Fruit fly (Drosophila melanogaster): ENCODE results near the gene CG18048.

The CG18048 gene

DNA sequence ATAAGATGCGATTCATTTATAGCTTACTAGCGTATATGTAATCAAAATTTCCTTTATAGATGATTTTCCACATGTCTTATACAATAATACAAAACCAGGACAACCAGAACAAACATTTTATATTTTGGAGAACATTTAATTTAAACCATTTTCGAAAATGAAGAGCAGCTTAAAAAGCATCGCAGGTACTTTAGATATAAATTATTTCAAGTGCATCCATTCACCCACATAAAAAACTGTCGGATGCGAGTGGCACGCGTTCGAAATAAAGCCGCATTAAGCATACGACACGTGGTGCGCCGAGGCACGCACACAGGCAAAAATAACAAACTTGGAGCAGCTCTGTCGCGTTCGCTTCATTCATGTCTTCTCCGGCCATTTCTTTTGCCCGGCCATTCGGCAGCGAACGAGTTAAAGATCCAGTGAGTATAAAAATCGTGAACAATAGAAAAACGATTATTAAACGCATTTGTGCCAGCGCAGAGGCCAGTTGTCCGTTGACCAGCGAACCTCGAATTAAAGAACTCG is 10.9 kb upstream of the CG18048 start, which contains the start of gene Osi19 (continued):
- TF ChIP-seq HLH54F (GFP tag; optimal IDR thresholded peaks at IDR 0.05), result no peak
- no peak for TF ChIP-seq CG11093 (GFP tag; IDR thresholded peaks at IDR 0.05)
- TF ChIP-seq CG7372 (GFP tag; IDR thresholded peaks at IDR 0.05), result peak; percentile 61
- no peak for TF ChIP-seq bab2 (GFP tag; optimal IDR thresholded peaks at IDR 0.05)
- no peak for TF ChIP-seq Dip2 (GFP tag; IDR thresholded peaks at IDR 0.05)
- no peak for TF ChIP-seq kay (GFP tag; optimal IDR thresholded peaks at IDR 0.05)
- TF ChIP-seq CG7786 (GFP tag; optimal IDR thresholded peaks at IDR 0.05), result no peak
- TF ChIP-seq grau (tag; optimal IDR thresholded peaks at IDR 0.05), result no peak
- TF ChIP-seq BEAF-32 (GFP tag; optimal IDR thresholded peaks at IDR 0.05), result no peak
- TF ChIP-seq CG7556 (GFP tag; optimal IDR thresholded peaks at IDR 0.05), result no peak
- no peak for TF ChIP-seq bowl (GFP tag; IDR thresholded peaks at IDR 0.05)
- TF ChIP-seq phol (tag; optimal IDR thresholded peaks at IDR 0.05), result no peak
- 0 out of 2 replicates have a peak, but pooled peaks have one; percentile 20 for TF ChIP-seq vvl (GFP tag; IDR thresholded peaks at IDR 0.05)
- no peak for TF ChIP-seq nmo (GFP tag; optimal IDR thresholded peaks at IDR 0.05)
- no peak for TF ChIP-seq CG6765 (GFP tag; optimal IDR thresholded peaks at IDR 0.05)
- no peak for TF ChIP-seq CG4854 (GFP tag; optimal IDR thresholded peaks at IDR 0.05)
- no peak for TF ChIP-seq CG32767 (GFP tag; IDR thresholded peaks at IDR 0.05)
- TF ChIP-seq cad (GFP tag; optimal IDR thresholded peaks at IDR 0.05), result no peak
- TF ChIP-seq otp (GFP tag; IDR thresholded peaks at IDR 0.05), result no peak
- TF ChIP-seq cwo (GFP tag; optimal IDR thresholded peaks at IDR 0.05), result no peak
- TF ChIP-seq Mes4 (GFP tag; optimal IDR thresholded peaks at IDR 0.05), result no peak
- no peak for TF ChIP-seq jigr1 (GFP tag; IDR thresholded peaks at IDR 0.05)
- no peak for TF ChIP-seq CG3163 (GFP tag; optimal IDR thresholded peaks at IDR 0.05)
- no peak for TF ChIP-seq ssp (GFP tag; IDR thresholded peaks at IDR 0.05)
- no peak for TF ChIP-seq CG16813 (GFP tag; IDR thresholded peaks at IDR 0.05; ENCODE audit: partially characterized antibody)
- no peak for TF ChIP-seq CG16863 (GFP tag; optimal IDR thresholded peaks at IDR 0.05)
- no peak for TF ChIP-seq Sin3A (optimal IDR thresholded peaks at IDR 0.05)
- no peak for TF ChIP-seq CG11696 (GFP tag; IDR thresholded peaks at IDR 0.05)
- no peak for TF ChIP-seq Ssrp (tag; optimal IDR thresholded peaks at IDR 0.05)
- TF ChIP-seq sqz (GFP tag; optimal IDR thresholded peaks at IDR 0.05), result peak; percentile 18
- peak; percentile 65 for TF ChIP-seq Ets65A (GFP tag)
- TF ChIP-seq HLH4C (GFP tag; IDR thresholded peaks at IDR 0.05; ENCODE audit: partially characterized antibody), result no peak
- TF ChIP-seq lilli (GFP tag; optimal IDR thresholded peaks at IDR 0.05), result no peak
- TF ChIP-seq CG18262 (tag; optimal IDR thresholded peaks at IDR 0.05), result no peak
- TF ChIP-seq hkb (optimal IDR thresholded peaks at IDR 0.05), result no peak
- TF ChIP-seq hkb (GFP tag; IDR thresholded peaks at IDR 0.05), result no peak
- TF ChIP-seq sens (GFP tag), result peak; percentile 86
- TF ChIP-seq CG2120 (GFP tag; optimal IDR thresholded peaks at IDR 0.05), result no peak
- TF ChIP-seq Meics (GFP tag; optimal IDR thresholded peaks at IDR 0.05), result no peak
- TF ChIP-seq tx (GFP tag; optimal IDR thresholded peaks at IDR 0.05), result no peak
- no peak for TF ChIP-seq CG10147 (GFP tag; optimal IDR thresholded peaks at IDR 0.05)
- TF ChIP-seq nerfin-2 (GFP tag; IDR thresholded peaks at IDR 0.05; ENCODE audit: partially characterized antibody), result no peak
- 0 out of 3 replicates have a peak, but pooled peaks have one; percentile 5 for TF ChIP-seq gce (GFP tag; IDR thresholded peaks at IDR 0.05)
- TF ChIP-seq Dref (GFP tag; IDR thresholded peaks at IDR 0.05), result no peak
- TF ChIP-seq salm (tag; optimal IDR thresholded peaks at IDR 0.05), result no peak
- no peak for TF ChIP-seq Gsc (GFP tag; IDR thresholded peaks at IDR 0.05)
- TF ChIP-seq Aef1 (GFP tag; IDR thresholded peaks at IDR 0.05), result no peak
- TF ChIP-seq kah (GFP tag; optimal IDR thresholded peaks at IDR 0.05), result no peak
- no peak for TF ChIP-seq zf30C (GFP tag; optimal IDR thresholded peaks at IDR 0.05)
- 0 out of 3 replicates have a peak, but pooled peaks have one; percentile 39 for TF ChIP-seq zfh1 (GFP tag; IDR thresholded peaks at IDR 0.05)
- no peak for TF ChIP-seq row (GFP tag; IDR thresholded peaks at IDR 0.05)
- no peak for TF ChIP-seq ewg (GFP tag; optimal IDR thresholded peaks at IDR 0.05)
- no peak for TF ChIP-seq hb (GFP tag; IDR thresholded peaks at IDR 0.05; ENCODE audit: partially characterized antibody)
